Fruit fly (Drosophila melanogaster): ENCODE measurements around the gene CG34165.

Gene CG34165

dm6 chr2L:14674606-14675100, 38.9 kb upstream of the CG34165 start (continued):
- TF ChIP-seq CG10565 (GFP tag; optimal IDR thresholded peaks at IDR 0.05) (no peak), amos (GFP tag; IDR thresholded peaks at IDR 0.05; ENCODE audit: partially characterized antibody) (no peak), CG11398 (GFP tag; optimal IDR thresholded peaks at IDR 0.05) (no peak), bcd (GFP tag; optimal IDR thresholded peaks at IDR 0.05) (peak; percentile 67), unpg (GFP tag; optimal IDR thresholded peaks at IDR 0.05) (peak; percentile 82), hkb (optimal IDR thresholded peaks at IDR 0.05) (no peak), hkb (GFP tag; IDR thresholded peaks at IDR 0.05) (0 out of 2 replicates have a peak, but pooled peaks have one; percentile 26), Abd-B (GFP tag; optimal IDR thresholded peaks at IDR 0.05) (peak; percentile 67), CG17359 (tag; optimal IDR thresholded peaks at IDR 0.05) (peak; percentile 78), CG11247 (GFP tag; IDR thresholded peaks at IDR 0.05) (peak; percentile 8; the same call in 1 of the 2 replicates), CG11723 (GFP tag; optimal IDR thresholded peaks at IDR 0.05) (peak; percentile 30), zen2 (GFP tag; IDR thresholded peaks at IDR 0.05; ENCODE audit: partially characterized antibody) (no peak), CG11504 (tag; optimal IDR thresholded peaks at IDR 0.05) (peak; percentile 85), CG11696 (GFP tag; IDR thresholded peaks at IDR 0.05) (no peak), Rx (GFP tag; IDR thresholded peaks at IDR 0.05) (no peak), sug (tag; optimal IDR thresholded peaks at IDR 0.05) (peak; percentile 29), Doc2 (GFP tag; IDR thresholded peaks at IDR 0.05) (no peak), CG3995 (GFP tag; optimal IDR thresholded peaks at IDR 0.05) (no peak), NfI (GFP tag; optimal IDR thresholded peaks at IDR 0.05) (no peak), Side (GFP tag; optimal IDR thresholded peaks at IDR 0.05) (no peak), CG7357 (GFP tag; IDR thresholded peaks at IDR 0.05) (peak; percentile 66), inv (GFP tag; IDR thresholded peaks at IDR 0.05; ENCODE audit: partially characterized antibody) (no peak), CG6175 (GFP tag; IDR thresholded peaks at IDR 0.05) (no peak), CG10979 (tag; optimal IDR thresholded peaks at IDR 0.05) (peak; percentile 97), mld (GFP tag; IDR thresholded peaks at IDR 0.05; ENCODE audit: partially characterized antibody) (no peak), cwo (GFP tag; optimal IDR thresholded peaks at IDR 0.05) (peak; percentile 37), CG7271 (tag; optimal IDR thresholded peaks at IDR 0.05) (peak; percentile 54), Lhr (GFP tag; optimal IDR thresholded peaks at IDR 0.05) (peak; percentile 14), wdn (GFP tag; IDR thresholded peaks at IDR 0.05) (no peak), CG8089 (GFP tag; optimal IDR thresholded peaks at IDR 0.05) (no peak), rib (GFP tag; IDR thresholded peaks at IDR 0.05) (no peak), tll (GFP tag; optimal IDR thresholded peaks at IDR 0.05) (no peak), exex (tag; optimal IDR thresholded peaks at IDR 0.05) (no peak), Sry-β (GFP tag; optimal IDR thresholded peaks at IDR 0.05) (peak; percentile 13), CG12219 (GFP tag; optimal IDR thresholded peaks at IDR 0.05) (peak; percentile 6), jumu (GFP tag; optimal IDR thresholded peaks at IDR 0.05) (no peak), ken (GFP tag; IDR thresholded peaks at IDR 0.05) (no peak), CG11560 (tag; IDR thresholded peaks at IDR 0.05) (no peak), CG1832 (GFP tag; optimal IDR thresholded peaks at IDR 0.05) (no peak), Trl (optimal IDR thresholded peaks at IDR 0.05) (no peak), Trl (GFP tag; optimal IDR thresholded peaks at IDR 0.05) (no peak), CG30020 (tag; optimal IDR thresholded peaks at IDR 0.05) (peak; percentile 67), sna (GFP tag; IDR thresholded peaks at IDR 0.05; ENCODE audit: partially characterized antibody) (no peak), ato (GFP tag; IDR thresholded peaks at IDR 0.05; ENCODE audit: partially characterized antibody) (no peak), Mrtf (GFP tag; IDR thresholded peaks at IDR 0.05) (no peak), Scr (GFP tag; IDR thresholded peaks at IDR 0.05; ENCODE audit: partially characterized antibody) (no peak), CG32767 (GFP tag; IDR thresholded peaks at IDR 0.05) (peak; percentile 67; the same call in 1 of the 2 replicates), Drgx (GFP tag; IDR thresholded peaks at IDR 0.05) (peak; percentile 43; the same call in 1 of the 2 replicates), Atf-2 (GFP tag; optimal IDR thresholded peaks at IDR 0.05) (no peak), lov (optimal IDR thresholded peaks at IDR 0.05) (no peak), lov (GFP tag; IDR thresholded peaks at IDR 0.05) (no peak)

All from whole organism, embryonic.